Worm (Caenorhabditis elegans) whole organism, L3 larva: ENCODE measurements around the gene F17C11.12.
A peak's percentile ranks its signal among the peaks of the same experiment; 100 is the strongest.

ENCODE experiments used
- R02D3.7 ChIP-seq: fragments of 150-350 bp; optimal IDR thresholded peaks from 2 replicates; lab custom pipeline; 2014; ENCODE audit warnings: missing biosample characterization, missing genetic modification characterization
- ZK546.5 ChIP-seq: sonication (generic microtip); optimal IDR thresholded peaks from 2 replicates; lab custom pipeline; 2017; ENCODE audit warnings: missing biosample characterization, missing genetic modification characterization
- aly-2 ChIP-seq: fragments of 150-350 bp; optimal IDR thresholded peaks from 2 replicates; lab custom pipeline; 2014; ENCODE audit warnings: missing biosample characterization, missing genetic modification characterization
- ama-1 ChIP-seq: fragments of 150-350 bp; optimal IDR thresholded peaks from 2 replicates; lab custom pipeline; 2018
- ceh-16 ChIP-seq: sonication (generic microtip); optimal IDR thresholded peaks from 2 replicates; lab custom pipeline; 2017; ENCODE audit warnings: missing biosample characterization, missing genetic modification characterization
- ceh-28 ChIP-seq: fragments of 150-350 bp; optimal IDR thresholded peaks from 2 replicates; lab custom pipeline; 2014; ENCODE audit warnings: missing biosample characterization, missing genetic modification reagents, missing genetic modification characterization
- ceh-82 ChIP-seq: fragments of 150-350 bp; optimal IDR thresholded peaks from 2 replicates; lab custom pipeline; 2014; ENCODE audit warnings: missing biosample characterization, missing genetic modification characterization
- ceh-9 ChIP-seq: sonication (generic microtip); optimal IDR thresholded peaks from 2 replicates; lab custom pipeline; 2018; ENCODE audit warnings: missing biosample characterization, missing genetic modification characterization
- egl-27 ChIP-seq: sonication (generic microtip); optimal IDR thresholded peaks from 4 replicates; lab custom pipeline; 2017; ENCODE audit warnings: missing biosample characterization, missing genetic modification reagents, missing genetic modification characterization
- egl-5 ChIP-seq: fragments of 150-350 bp; optimal IDR thresholded peaks from 2 replicates; lab custom pipeline; 2017; ENCODE audit warnings: missing biosample characterization, missing genetic modification reagents, missing genetic modification characterization, inconsistent platforms
- elt-1 ChIP-seq: fragments of 150-350 bp; optimal IDR thresholded peaks from 2 replicates; lab custom pipeline; 2014; ENCODE audit warnings: missing biosample characterization, missing genetic modification characterization
- elt-2 ChIP-seq: sonication (generic microtip); optimal IDR thresholded peaks from 2 replicates; lab custom pipeline; 2016; ENCODE audit warnings: missing genetic modification reagents, mild to moderate bottlenecking, missing genetic modification characterization, missing compliant biosample characterization
- elt-3 ChIP-seq, 3 experiments: fragments of 150-350 bp in 1 of 3; sonication (generic microtip) in 2 of 3; optimal IDR thresholded peaks; 2 replicates in 2 of 3; 4 replicates in 1 of 3; lab custom pipeline; 2014 to 2017; ENCODE audit warnings: missing biosample characterization in 3 of 3, missing genetic modification characterization in 3 of 3
- eor-1 ChIP-seq, 2 experiments: fragments of 150-350 bp; optimal IDR thresholded peaks; 2 replicates each; lab custom pipeline; 2014 to 2018; ENCODE audit warnings: missing biosample characterization in 2 of 2, missing genetic modification characterization in 2 of 2
- fkh-10 ChIP-seq: sonication (generic microtip); optimal IDR thresholded peaks from 2 replicates; lab custom pipeline; 2017; ENCODE audit warnings: missing biosample characterization, missing genetic modification reagents, missing genetic modification characterization
- fkh-2 ChIP-seq: fragments of 150-350 bp; optimal IDR thresholded peaks from 2 replicates; lab custom pipeline; 2014; ENCODE audit warnings: missing biosample characterization, missing genetic modification reagents, missing genetic modification characterization
- fos-1 ChIP-seq: fragments of 150-350 bp; optimal IDR thresholded peaks from 2 replicates; lab custom pipeline; 2014; ENCODE audit warnings: missing biosample characterization, missing genetic modification characterization
- hmg-11 ChIP-seq: sonication (generic microtip); optimal IDR thresholded peaks from 2 replicates; lab custom pipeline; 2016; ENCODE audit warnings: missing genetic modification characterization, missing compliant biosample characterization
- jun-1 ChIP-seq: fragments of 150-350 bp; optimal IDR thresholded peaks from 2 replicates; lab custom pipeline; 2014; ENCODE audit warnings: missing biosample characterization, missing genetic modification reagents, missing genetic modification characterization
- lin-15B ChIP-seq: fragments of 150-350 bp; optimal IDR thresholded peaks from 2 replicates; lab custom pipeline; 2014; ENCODE audit warnings: missing biosample characterization, missing genetic modification characterization
- lin-39 ChIP-seq: fragments of 150-350 bp; optimal IDR thresholded peaks from 2 replicates; lab custom pipeline; 2018; ENCODE audit warnings: missing biosample characterization, missing genetic modification reagents, missing genetic modification characterization
- lsy-12 ChIP-seq: sonication (generic microtip); optimal IDR thresholded peaks from 2 replicates; lab custom pipeline; 2016; ENCODE audit warnings: mild to moderate bottlenecking, missing genetic modification characterization, missing compliant biosample characterization
- mdl-1 ChIP-seq: fragments of 150-350 bp; optimal IDR thresholded peaks from 2 replicates; lab custom pipeline; 2014; ENCODE audit warnings: missing biosample characterization, missing genetic modification characterization
- mml-1 ChIP-seq: fragments of 150-350 bp; sonication (generic microtip); optimal IDR thresholded peaks from 3 replicates; lab custom pipeline; 2014; ENCODE audit warnings: missing biosample characterization, missing genetic modification characterization
- nfya-1 ChIP-seq: sonication (generic microtip); optimal IDR thresholded peaks from 2 replicates; lab custom pipeline; 2017; ENCODE audit warnings: missing genetic modification characterization, mild to moderate bottlenecking, missing compliant biosample characterization, antibody characterized with exemption, moderate library complexity; ENCODE audit not compliant: insufficient read depth
- nhr-11 ChIP-seq: fragments of 150-350 bp; optimal IDR thresholded peaks from 2 replicates; lab custom pipeline; 2014; ENCODE audit warnings: missing biosample characterization, missing genetic modification characterization
- nhr-12 ChIP-seq: fragments of 150-350 bp; optimal IDR thresholded peaks from 2 replicates; lab custom pipeline; 2014; ENCODE audit warnings: missing biosample characterization, missing genetic modification characterization
- nhr-23 ChIP-seq: fragments of 150-350 bp; optimal IDR thresholded peaks from 2 replicates; lab custom pipeline; 2014; ENCODE audit warnings: missing biosample characterization, missing genetic modification reagents, missing genetic modification characterization
- nhr-237 ChIP-seq: fragments of 150-350 bp; optimal IDR thresholded peaks from 2 replicates; lab custom pipeline; 2014; ENCODE audit warnings: missing biosample characterization, missing genetic modification characterization
- nhr-28 ChIP-seq: fragments of 150-350 bp; optimal IDR thresholded peaks from 2 replicates; lab custom pipeline; 2014; ENCODE audit warnings: missing biosample characterization, missing genetic modification characterization
- nhr-43 ChIP-seq: sonication (generic microtip); optimal IDR thresholded peaks from 2 replicates; lab custom pipeline; 2016; ENCODE audit warnings: mild to moderate bottlenecking, missing genetic modification characterization, missing compliant biosample characterization; ENCODE audit not compliant: poor library complexity, severe bottlenecking
- nhr-67 ChIP-seq: fragments of 150-350 bp; optimal IDR thresholded peaks from 2 replicates; lab custom pipeline; 2014; ENCODE audit warnings: missing biosample characterization, missing genetic modification characterization
- nhr-76 ChIP-seq: fragments of 150-350 bp; sonication (generic microtip); optimal IDR thresholded peaks from 5 replicates; lab custom pipeline; 2014; ENCODE audit warnings: missing biosample characterization, missing genetic modification characterization
- nhr-77 ChIP-seq: fragments of 150-350 bp; optimal IDR thresholded peaks from 2 replicates; lab custom pipeline; 2014; ENCODE audit warnings: missing biosample characterization, missing genetic modification characterization
- sea-2 ChIP-seq: fragments of 150-350 bp; sonication (generic microtip); optimal IDR thresholded peaks from 4 replicates; lab custom pipeline; 2014; ENCODE audit warnings: missing biosample characterization, missing genetic modification reagents, missing genetic modification characterization
- skn-1 ChIP-seq: fragments of 150-350 bp; optimal IDR thresholded peaks from 2 replicates; lab custom pipeline; 2014; ENCODE audit warnings: missing biosample characterization, missing genetic modification characterization
- snpc-4 ChIP-seq: fragments of 150-350 bp; optimal IDR thresholded peaks from 2 replicates; lab custom pipeline; 2014; ENCODE audit warnings: missing biosample characterization, missing genetic modification characterization
- tbx-2 ChIP-seq: sonication (generic microtip); optimal IDR thresholded peaks from 2 replicates; lab custom pipeline; 2016; ENCODE audit warnings: mild to moderate bottlenecking, missing genetic modification characterization, missing compliant biosample characterization
- unc-39 ChIP-seq: sonication (generic microtip); optimal IDR thresholded peaks from 4 replicates; lab custom pipeline; 2017; ENCODE audit warnings: missing biosample characterization, missing genetic modification characterization
- unc-62 ChIP-seq: fragments of 150-350 bp; sonication (generic microtip); optimal IDR thresholded peaks from 4 replicates; lab custom pipeline; 2014; ENCODE audit warnings: missing biosample characterization, missing genetic modification reagents, missing genetic modification characterization
- zag-1 ChIP-seq: fragments of 150-350 bp; optimal IDR thresholded peaks from 2 replicates; lab custom pipeline; 2014; ENCODE audit warnings: missing biosample characterization, missing genetic modification characterization
- ztf-11 ChIP-seq: fragments of 150-350 bp; optimal IDR thresholded peaks from 2 replicates; lab custom pipeline; 2014; ENCODE audit warnings: missing biosample characterization, missing genetic modification characterization
- ztf-4 ChIP-seq: fragments of 150-350 bp; optimal IDR thresholded peaks from 2 replicates; lab custom pipeline; 2014; ENCODE audit warnings: missing biosample characterization, missing genetic modification characterization

F17C11.12 gene

ce11 chrV:10897172-10897571 lies 39.5 kb downstream of the F17C11.12 start (continued):
- no peak for TF ChIP-seq nhr-237
- TF ChIP-seq fos-1 (tag; lab: Kevin White, UChicago): peak; percentile 85

DNA sequence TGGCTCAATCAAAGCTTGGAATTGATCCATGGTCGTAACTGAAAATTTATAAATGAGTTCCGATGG lies 39.8 kb downstream of the F17C11.12 start, which contains the start of gene sec-61.G:
Gene sec-61.G, minus strand, starts transcription at position 38 of the 66 bp plus-strand sequence.
- TF ChIP-seq ceh-16 (no peak), ama-1 (lab: Kevin White, UChicago) (no peak), ceh-9 (tag; lab: Kevin White, UChicago) (no peak), eor-1 (tag; optimal IDR thresholded peaks at IDR 0.05; lab: Kevin White, UChicago) (no peak), elt-2 (tag; lab: Kevin White, UChicago) (no peak), ceh-28 (tag; lab: Kevin White, UChicago) (no peak), aly-2 (tag; lab: Kevin White, UChicago) (no peak), ceh-82 (tag; lab: Kevin White, UChicago) (no peak), ztf-4 (no peak), R02D3.7 (no peak), fkh-10 (no peak), nhr-43 (no peak), lin-39 (tag; lab: Kevin White, UChicago) (no peak), lin-15B (tag; lab: Kevin White, UChicago) (no peak), elt-1 (no peak), nfya-1 (tag; lab: Kevin White, UChicago) (no peak), nhr-12 (tag; lab: Kevin White, UChicago) (no peak), nhr-77 (tag; lab: Kevin White, UChicago) (no peak), elt-3 (tag; optimal IDR thresholded peaks at IDR 0.05; lab: Kevin White, UChicago) (no peak), unc-39 (tag; lab: Kevin White, UChicago) (no peak)

ce11 chrV:10896706-10897105 lies 40.0 kb downstream of the F17C11.12 start:
- TF ChIP-seq ztf-11 (tag; lab: Kevin White, UChicago): no peak
- TF ChIP-seq nhr-43: no peak
- no peak for TF ChIP-seq fkh-2 (tag; lab: Kevin White, UChicago)
- TF ChIP-seq nhr-77 (tag; lab: Kevin White, UChicago): no peak
- TF ChIP-seq elt-1: no peak
- TF ChIP-seq fkh-10: no peak
- TF ChIP-seq, all 47 proteins: peak for 0

DNA sequence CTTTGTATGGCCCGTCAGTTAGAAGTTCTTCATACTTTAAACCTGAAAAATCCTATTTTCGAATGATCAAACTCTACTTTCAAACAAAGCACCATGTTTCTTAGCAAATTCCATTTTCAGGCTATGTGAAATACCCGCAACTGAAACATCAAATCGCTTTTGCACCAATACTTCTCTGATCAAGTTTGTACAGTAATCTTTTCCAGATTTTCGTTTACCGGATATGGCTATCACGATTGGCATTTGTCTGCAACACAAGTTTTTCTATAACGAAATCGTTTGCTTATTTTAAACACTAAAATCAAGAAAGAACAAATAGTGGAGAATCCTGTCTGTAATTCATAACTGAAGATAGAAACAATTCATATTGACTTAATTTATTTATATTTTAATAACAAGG lies 40.4 kb downstream of the F17C11.12 start, which contains the start of gene F32D8.13:
Gene F32D8.13, minus strand, starts transcription at position 249 of the 400 bp plus-strand sequence.
- TF ChIP-seq nhr-23 (tag; lab: Kevin White, UChicago) (peak; percentile 18), nhr-43 (peak; percentile 5), ZK546.5 (no peak)

DNA sequence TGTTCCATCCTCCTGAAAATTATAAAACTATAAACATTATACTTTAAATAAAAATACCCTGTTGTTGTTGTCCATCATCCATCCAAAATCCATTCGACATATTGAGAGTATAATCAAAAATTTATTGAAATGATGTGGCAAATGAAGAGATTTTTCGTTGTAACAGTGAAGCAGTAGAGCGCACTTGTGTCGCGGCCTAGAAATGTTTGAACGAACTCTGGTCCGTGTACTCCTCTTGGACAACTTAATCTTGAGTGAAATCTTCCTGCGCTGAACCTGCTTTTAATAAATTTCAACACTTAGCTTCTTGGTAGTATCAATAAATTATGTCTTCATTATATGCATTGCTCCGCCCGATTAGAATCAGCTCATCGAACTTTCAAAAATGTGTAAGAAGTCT lies 42.1 kb downstream of the F17C11.12 start, which contains the start of the genes F32D8.14 and F32D8.5:
Gene F32D8.14, minus strand, starts transcription at position 188 of the 400 bp plus-strand sequence.
Gene F32D8.5, plus strand, starts transcription at position 200 of the 400 bp plus-strand sequence.
- TF ChIP-seq nhr-237 (no peak), zag-1 (tag; lab: Kevin White, UChicago) (no peak), ztf-4 (peak; percentile 53), sea-2 (GFP tag; lab: Kevin White, UChicago) (no peak), ceh-16 (no peak), eor-1 (tag; optimal IDR thresholded peaks at IDR 0.05; lab: Kevin White, UChicago) (no peak), lin-39 (tag; lab: Kevin White, UChicago) (peak; percentile 90), nhr-12 (tag; lab: Kevin White, UChicago) (no peak), nhr-43 (peak; percentile 93), ceh-82 (tag; lab: Kevin White, UChicago) (peak; percentile 5), elt-3 (tag; optimal IDR thresholded peaks at IDR 0.05; lab: Kevin White, UChicago) (no peak), elt-1 (peak; percentile 65), fkh-2 (tag; lab: Kevin White, UChicago) (no peak), nhr-67 (tag; lab: Kevin White, UChicago) (no peak), egl-27 (tag; lab: Kevin White, UChicago) (no peak), skn-1 (peak; percentile 50), ztf-11 (tag; lab: Kevin White, UChicago) (no peak), aly-2 (tag; lab: Kevin White, UChicago) (no peak), nhr-11 (tag; lab: Kevin White, UChicago) (no peak), elt-2 (tag; lab: Kevin White, UChicago) (peak; percentile 42), ama-1 (lab: Kevin White, UChicago) (peak; percentile 19), fkh-10 (no peak), ZK546.5 (peak; percentile 42), jun-1 (tag; lab: Kevin White, UChicago) (no peak), hmg-11 (tag; lab: Kevin White, UChicago) (peak; percentile 53), egl-5 (tag; lab: Kevin White, UChicago) (peak; percentile 79), tbx-2 (tag; lab: Kevin White, UChicago) (no peak), mdl-1 (tag; lab: Kevin White, UChicago) (no peak), fos-1 (tag; lab: Kevin White, UChicago) (no peak), unc-62 (GFP tag; lab: Kevin White, UChicago) (no peak), snpc-4 (tag; lab: Kevin White, UChicago) (peak; percentile 88), lsy-12 (peak; percentile 50), lin-15B (tag; lab: Kevin White, UChicago) (peak; percentile 92), unc-39 (tag; lab: Kevin White, UChicago) (no peak), ceh-9 (tag; lab: Kevin White, UChicago) (no peak), nhr-28 (tag; lab: Kevin White, UChicago) (no peak), nhr-23 (tag; lab: Kevin White, UChicago) (peak; percentile 91), mml-1 (tag; lab: Kevin White, UChicago) (no peak), nhr-77 (tag; lab: Kevin White, UChicago) (no peak), nhr-76 (tag; lab: Kevin White, UChicago) (no peak), nfya-1 (tag; lab: Kevin White, UChicago) (peak; percentile 81)
